Worm (Caenorhabditis elegans) whole organism, L2 larva: ENCODE measurements around the gene egl-44.

ENCODE experiments used
- C34F6.9 ChIP-seq: fragments of 150-350 bp; optimal IDR thresholded peaks from 2 replicates; lab custom pipeline; 2014; ENCODE audit warnings: missing biosample characterization, missing genetic modification characterization
- F13H6.1 ChIP-seq: sonication (generic microtip); optimal IDR thresholded peaks from 2 replicates; lab custom pipeline; 2016; ENCODE audit warnings: missing genetic modification characterization, missing compliant biosample characterization
- R02D3.7 ChIP-seq: fragments of 150-350 bp; optimal IDR thresholded peaks from 2 replicates; lab custom pipeline; 2014; ENCODE audit warnings: missing biosample characterization, missing genetic modification characterization
- ZK546.5 ChIP-seq: sonication (generic microtip); optimal IDR thresholded peaks from 2 replicates; lab custom pipeline; 2017; ENCODE audit warnings: missing biosample characterization, missing genetic modification characterization
- ama-1 ChIP-seq: fragments of 150-350 bp; optimal IDR thresholded peaks from 2 replicates; lab custom pipeline; 2018; ENCODE audit warnings: inconsistent platforms
- blmp-1 ChIP-seq: sonication (generic microtip); optimal IDR thresholded peaks from 2 replicates; lab custom pipeline; 2017; ENCODE audit warnings: missing genetic modification characterization, mild to moderate bottlenecking, missing compliant biosample characterization, antibody characterized with exemption, moderate library complexity; ENCODE audit not compliant: insufficient read depth
- ceh-16 ChIP-seq: fragments of 150-350 bp; optimal IDR thresholded peaks from 2 replicates; lab custom pipeline; 2014; ENCODE audit warnings: missing biosample characterization, missing genetic modification characterization
- ceh-82 ChIP-seq: fragments of 150-350 bp; optimal IDR thresholded peaks from 2 replicates; lab custom pipeline; 2014; ENCODE audit warnings: missing biosample characterization, missing genetic modification characterization
- crh-2 ChIP-seq: sonication (generic microtip); optimal IDR thresholded peaks from 2 replicates; lab custom pipeline; 2017; ENCODE audit warnings: missing biosample characterization, missing genetic modification characterization
- egl-27 ChIP-seq: sonication (generic microtip); optimal IDR thresholded peaks from 3 replicates; lab custom pipeline; 2017; ENCODE audit warnings: missing biosample characterization, missing genetic modification reagents, missing genetic modification characterization
- elt-1 ChIP-seq: fragments of 150-350 bp; optimal IDR thresholded peaks from 2 replicates; lab custom pipeline; 2014; ENCODE audit warnings: missing biosample characterization, missing genetic modification characterization
- elt-3 ChIP-seq: sonication (generic microtip); optimal IDR thresholded peaks from 2 replicates; lab custom pipeline; 2017; ENCODE audit warnings: missing biosample characterization, missing genetic modification characterization
- fos-1 ChIP-seq: fragments of 150-350 bp; optimal IDR thresholded peaks from 2 replicates; lab custom pipeline; 2014; ENCODE audit warnings: missing biosample characterization, missing genetic modification characterization
- gmeb-1 ChIP-seq: fragments of 150-350 bp; optimal IDR thresholded peaks from 2 replicates; lab custom pipeline; 2014; ENCODE audit warnings: missing biosample characterization, missing genetic modification characterization
- lin-11 ChIP-seq: fragments of 150-350 bp; sonication (generic microtip); optimal IDR thresholded peaks from 2 replicates; lab custom pipeline; 2014; ENCODE audit warnings: missing biosample characterization, missing genetic modification characterization, inconsistent platforms, mixed read lengths
- lin-13 ChIP-seq: fragments of 150-350 bp; optimal IDR thresholded peaks from 2 replicates; lab custom pipeline; 2014; ENCODE audit warnings: missing biosample characterization, missing genetic modification reagents, missing genetic modification characterization
- lin-39 ChIP-seq: fragments of 150-350 bp; optimal IDR thresholded peaks from 2 replicates; lab custom pipeline; 2014; ENCODE audit warnings: missing biosample characterization, missing genetic modification reagents, missing genetic modification characterization
- lsy-2 ChIP-seq, 2 experiments: fragments of 150-350 bp in 1 of 2; sonication (generic microtip) in 1 of 2; optimal IDR thresholded peaks; 2 replicates each; lab custom pipeline; 2014 to 2017; ENCODE audit warnings: missing biosample characterization in 2 of 2, missing genetic modification characterization in 2 of 2
- mbf-1 ChIP-seq: sonication (generic microtip); optimal IDR thresholded peaks from 2 replicates; lab custom pipeline; 2017; ENCODE audit warnings: missing biosample characterization, missing genetic modification characterization
- nhr-12 ChIP-seq: fragments of 150-350 bp; optimal IDR thresholded peaks from 2 replicates; lab custom pipeline; 2014; ENCODE audit warnings: missing biosample characterization, missing genetic modification characterization
- nhr-129 ChIP-seq: fragments of 150-350 bp; optimal IDR thresholded peaks from 2 replicates; lab custom pipeline; 2014; ENCODE audit warnings: missing biosample characterization, missing genetic modification characterization
- nhr-21 ChIP-seq: fragments of 150-350 bp; optimal IDR thresholded peaks from 2 replicates; lab custom pipeline; 2014; ENCODE audit warnings: missing biosample characterization, missing genetic modification characterization
- nhr-23 ChIP-seq: fragments of 150-350 bp; optimal IDR thresholded peaks from 2 replicates; lab custom pipeline; 2014; ENCODE audit warnings: missing biosample characterization, missing genetic modification reagents, missing genetic modification characterization
- nhr-237 ChIP-seq: fragments of 150-350 bp; optimal IDR thresholded peaks from 2 replicates; lab custom pipeline; 2014; ENCODE audit warnings: missing biosample characterization, missing genetic modification characterization
- nhr-25 ChIP-seq: fragments of 150-350 bp; sonication (generic microtip); optimal IDR thresholded peaks from 3 replicates; lab custom pipeline; 2014; ENCODE audit warnings: missing biosample characterization, missing genetic modification characterization
- nhr-6 ChIP-seq: fragments of 150-350 bp; optimal IDR thresholded peaks from 2 replicates; lab custom pipeline; 2014; ENCODE audit warnings: missing biosample characterization, missing genetic modification characterization
- nhr-77 ChIP-seq: fragments of 150-350 bp; optimal IDR thresholded peaks from 2 replicates; lab custom pipeline; 2014; ENCODE audit warnings: missing biosample characterization, missing genetic modification characterization
- sem-4 ChIP-seq: fragments of 150-350 bp; optimal IDR thresholded peaks from 2 replicates; lab custom pipeline; 2014; ENCODE audit warnings: missing biosample characterization, missing genetic modification reagents, missing genetic modification characterization
- skn-1 ChIP-seq: sonication (generic microtip); optimal IDR thresholded peaks from 2 replicates; lab custom pipeline; 2017; ENCODE audit warnings: missing biosample characterization, missing genetic modification characterization
- sma-3 ChIP-seq: sonication (generic microtip); optimal IDR thresholded peaks from 2 replicates; lab custom pipeline; 2016; ENCODE audit warnings: missing genetic modification reagents, missing genetic modification characterization, missing compliant biosample characterization
- sma-9 ChIP-seq, 2 experiments: fragments of 150-350 bp in 1 of 2; sonication (generic microtip) in 1 of 2; optimal IDR thresholded peaks; 2 replicates each; lab custom pipeline; 2014 to 2016; ENCODE audit warnings: missing genetic modification characterization in 2 of 2, mild to moderate bottlenecking in 1 of 2, missing biosample characterization in 1 of 2, missing compliant biosample characterization in 1 of 2, missing genetic modification reagents in 1 of 2, moderate library complexity in 1 of 2
- snpc-4 ChIP-seq: fragments of 150-350 bp; optimal IDR thresholded peaks from 2 replicates; lab custom pipeline; 2014; ENCODE audit warnings: missing biosample characterization, missing genetic modification characterization
- zag-1 ChIP-seq: fragments of 150-350 bp; optimal IDR thresholded peaks from 2 replicates; lab custom pipeline; 2014; ENCODE audit warnings: missing biosample characterization, missing genetic modification characterization
- ztf-1 ChIP-seq: fragments of 200-800 bp; sonication (Bioruptor generic); conservative IDR thresholded peaks from 2 replicates; pipeline ENCODE4 v1.3.6; 2022; ENCODE audit warnings: missing genetic modification characterization, missing compliant biosample characterization
- ztf-11 ChIP-seq: sonication (generic microtip); optimal IDR thresholded peaks from 2 replicates; lab custom pipeline; 2017; ENCODE audit warnings: missing biosample characterization, missing genetic modification characterization
- ztf-4 ChIP-seq: fragments of 150-350 bp; optimal IDR thresholded peaks from 2 replicates; lab custom pipeline; 2014; ENCODE audit warnings: missing biosample characterization, missing genetic modification characterization

The egl-44 gene

ce11 chrII:5885966-5886621, 42.5 kb upstream of the egl-44 start:
- TF ChIP-seq blmp-1 (peak; percentile 94), lin-11 (no peak), lin-13 (no peak), F13H6.1 (tag; lab: Kevin White, UChicago) (peak; percentile 18), nhr-12 (tag; lab: Kevin White, UChicago) (no peak), ztf-4 (tag; lab: Kevin White, UChicago) (peak; percentile 2), R02D3.7 (no peak), sem-4 (tag; lab: Kevin White, UChicago) (no peak), nhr-129 (tag; lab: Kevin White, UChicago) (peak; percentile 31), lsy-2 (tag; optimal IDR thresholded peaks at IDR 0.05; lab: Kevin White, UChicago) (peak in 1 of 2 experiments; percentile 27), nhr-21 (peak; percentile 52), ZK546.5 (no peak), sma-3 (GFP tag; lab: Kevin White, UChicago) (peak; percentile 18), fos-1 (peak; percentile 40), nhr-6 (tag; lab: Kevin White, UChicago) (peak; percentile 27), C34F6.9 (tag; lab: Kevin White, UChicago) (peak; percentile 9), ztf-11 (tag; lab: Kevin White, UChicago) (no peak), sma-9 (GFP tag; optimal IDR thresholded peaks at IDR 0.05; lab: Kevin White, UChicago) (no peak), sma-9 (tag; optimal IDR thresholded peaks at IDR 0.05; lab: Kevin White, UChicago) (no peak), elt-3 (tag; lab: Kevin White, UChicago) (no peak), crh-2 (tag; lab: Kevin White, UChicago) (peak; percentile 55), zag-1 (tag; lab: Kevin White, UChicago) (no peak), ceh-82 (tag; lab: Kevin White, UChicago) (no peak), nhr-25 (tag; lab: Kevin White, UChicago) (peak; percentile 91), snpc-4 (tag; lab: Kevin White, UChicago) (no peak)

DNA sequence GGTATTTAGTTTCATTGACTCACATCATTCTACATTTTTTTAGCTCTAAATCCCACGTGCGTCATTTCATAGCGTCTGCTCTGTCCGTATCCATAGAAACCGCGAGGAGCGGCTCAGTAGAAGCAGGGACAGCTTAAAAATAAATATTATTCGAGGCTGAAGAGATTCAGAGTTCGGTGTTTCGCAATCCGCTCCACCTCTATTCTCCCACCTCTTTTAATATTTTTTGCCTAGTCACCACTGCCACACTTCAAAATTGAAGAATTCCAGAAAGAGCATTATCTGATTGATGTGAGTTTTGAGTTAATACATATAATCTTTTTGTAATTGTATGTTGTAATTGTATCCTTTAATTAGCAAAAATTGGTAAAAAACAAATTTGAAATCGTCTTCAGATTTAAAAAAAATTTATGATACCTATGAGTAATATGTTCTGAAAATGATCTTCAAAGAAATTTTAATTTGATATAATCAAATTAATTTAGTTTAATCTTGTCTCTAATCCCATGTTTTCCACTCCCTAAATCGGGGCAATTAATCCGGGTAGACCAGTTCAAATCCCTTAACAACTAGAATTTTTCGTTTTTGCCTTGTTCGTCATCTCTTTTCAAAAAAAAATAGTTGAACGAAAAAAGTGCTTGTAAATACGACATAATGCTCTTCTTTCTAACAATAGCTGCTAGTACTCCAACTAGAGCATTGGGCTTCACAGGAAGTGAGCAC, 39.0 kb upstream of the egl-44 start:
- TF ChIP-seq nhr-25 (tag; lab: Kevin White, UChicago) (peak; percentile 15), ama-1 (no peak)

DNA sequence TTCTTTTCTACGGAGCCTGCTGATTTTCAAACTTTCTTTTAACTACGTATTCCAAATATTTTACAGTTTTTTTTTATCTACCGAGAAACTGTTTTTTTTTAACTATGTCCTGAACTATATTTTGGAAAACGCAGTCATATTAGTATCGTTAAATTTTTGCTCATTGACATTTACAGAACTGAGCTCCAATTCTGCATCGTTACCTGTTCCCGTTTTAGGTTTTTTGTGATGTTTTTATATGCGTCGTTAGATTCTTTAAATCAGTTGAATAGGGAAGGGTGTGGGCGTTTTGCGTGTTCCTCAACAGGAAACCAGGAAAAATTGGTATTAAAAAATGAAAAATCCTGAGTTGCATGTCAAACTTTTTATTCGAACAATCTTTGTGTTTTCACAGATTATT, 35.8 kb upstream of the egl-44 start:
- no peak for TF ChIP-seq elt-3 (tag; lab: Kevin White, UChicago)
- TF ChIP-seq R02D3.7: no peak
- no peak for TF ChIP-seq nhr-23 (tag; lab: Kevin White, UChicago)
- TF ChIP-seq C34F6.9 (tag; lab: Kevin White, UChicago): no peak
- no peak for TF ChIP-seq ztf-11 (tag; lab: Kevin White, UChicago)
- TF ChIP-seq ZK546.5: no peak
- TF ChIP-seq egl-27 (tag; lab: Kevin White, UChicago): no peak
- TF ChIP-seq elt-1: no peak
- TF ChIP-seq gmeb-1 (tag; lab: Kevin White, UChicago): no peak
- no peak for TF ChIP-seq crh-2 (tag; lab: Kevin White, UChicago)
- no peak for TF ChIP-seq mbf-1
- TF ChIP-seq lin-39 (tag; lab: Kevin White, UChicago): no peak
- no peak for TF ChIP-seq nhr-6 (tag; lab: Kevin White, UChicago)
- TF ChIP-seq fos-1: no peak
- no peak for TF ChIP-seq nhr-77 (tag; lab: Kevin White, UChicago)
- no peak for TF ChIP-seq skn-1
- TF ChIP-seq ztf-1 (GFP tag; lab: Robert Waterston, UW): no peak

ce11 chrII:5895870-5896269, 32.7 kb upstream of the egl-44 start, which contains the start of gene F59G1.4:
TSS of gene F59G1.4 (plus strand) at chrII:5896170.
- no peak for TF ChIP-seq ztf-11 (tag; lab: Kevin White, UChicago)
- no peak for TF ChIP-seq sma-9 (GFP tag; optimal IDR thresholded peaks at IDR 0.05; lab: Kevin White, UChicago)
- no peak for TF ChIP-seq sma-9 (tag; optimal IDR thresholded peaks at IDR 0.05; lab: Kevin White, UChicago)
- TF ChIP-seq elt-3 (tag; lab: Kevin White, UChicago): no peak
- no peak for TF ChIP-seq F13H6.1 (tag; lab: Kevin White, UChicago)
- TF ChIP-seq nhr-237 (tag; lab: Kevin White, UChicago): no peak
- TF ChIP-seq ceh-16 (tag; lab: Kevin White, UChicago): no peak
- TF ChIP-seq egl-27 (tag; lab: Kevin White, UChicago): no peak
- TF ChIP-seq nhr-23 (tag; lab: Kevin White, UChicago): no peak
